Fruit fly (Drosophila melanogaster) whole organism, embryonic: Measurements from ENCODE around the gene CG10208.

ENCODE experiments used
- Bgb ChIP-seq: fragments of 200-800 bp; sonication (Bioruptor generic); IDR thresholded peaks from 2 replicates; pipeline ENCODE4 v1.3.6; 2022; ENCODE audit warnings: missing biosample characterization, missing genetic modification characterization; ENCODE audit not compliant: partially characterized antibody
- Blimp-1 ChIP-seq: fragments of 200-800 bp; sonication (Bioruptor generic); optimal IDR thresholded peaks from 3 replicates; lab custom pipeline; 2018; ENCODE audit warnings: missing biosample characterization, missing genetic modification characterization, mild to moderate bottlenecking, moderate library complexity, missing genetic modification reagents
- CG10543 ChIP-seq: fragments of 200-800 bp; sonication (Bioruptor generic); optimal IDR thresholded peaks from 3 replicates; lab custom pipeline; 2017; ENCODE audit warnings: missing biosample characterization, mild to moderate bottlenecking, missing genetic modification characterization, moderate library complexity
- CG10959 ChIP-seq: fragments of 200-800 bp; sonication (Bioruptor generic); IDR thresholded peaks from 2 replicates; pipeline ENCODE4 v1.3.6; 2022; ENCODE audit warnings: missing biosample characterization, missing genetic modification characterization
- CG12155 ChIP-seq: fragments of 200-800 bp; sonication (Bioruptor generic); optimal IDR thresholded peaks from 3 replicates; lab custom pipeline; 2016; ENCODE audit warnings: missing biosample characterization, missing genetic modification characterization
- CG16779 ChIP-seq: fragments of 200-800 bp; sonication (Bioruptor generic); IDR thresholded peaks from 2 replicates; pipeline ENCODE4 v1.3.6; 2022; ENCODE audit warnings: missing biosample characterization, missing genetic modification characterization
- CG18011 ChIP-seq: fragments of 200-800 bp; sonication (Bioruptor generic); optimal IDR thresholded peaks from 2 replicates; lab custom pipeline; 2017; ENCODE audit warnings: missing biosample characterization, missing genetic modification characterization, mild to moderate bottlenecking, moderate library complexity, missing genotype
- CG18619 ChIP-seq: fragments of 200-800 bp; sonication (Bioruptor generic); optimal IDR thresholded peaks from 3 replicates; lab custom pipeline; 2017; ENCODE audit warnings: missing biosample characterization, mild to moderate bottlenecking, missing genetic modification characterization
- CG2116 ChIP-seq: fragments of 200-800 bp; sonication (Bioruptor generic); optimal IDR thresholded peaks from 3 replicates; lab custom pipeline; 2018; ENCODE audit warnings: missing biosample characterization, mild to moderate bottlenecking, missing genetic modification characterization
- CG30020 ChIP-seq: fragments of 200-800 bp; optimal IDR thresholded peaks from 2 replicates; lab custom pipeline; 2019; ENCODE audit warnings: missing biosample characterization, mild to moderate bottlenecking, missing genetic modification characterization, moderate library complexity
- CG31224 ChIP-seq: fragments of 200-800 bp; sonication (Bioruptor generic); IDR thresholded peaks from 2 replicates; pipeline ENCODE4 v1.3.6; 2022; ENCODE audit warnings: missing biosample characterization, missing genetic modification characterization
- CG31365 ChIP-seq: fragments of 200-800 bp; sonication (Bioruptor generic); optimal IDR thresholded peaks from 2 replicates; lab custom pipeline; 2018; ENCODE audit warnings: missing biosample characterization, mild to moderate bottlenecking, missing genetic modification characterization
- CG31388 ChIP-seq: fragments of 200-800 bp; sonication (Bioruptor generic); optimal IDR thresholded peaks from 2 replicates; lab custom pipeline; 2016; ENCODE audit warnings: missing biosample characterization, missing genetic modification characterization
- CG32532 ChIP-seq: fragments of 200-800 bp; sonication (Bioruptor generic); IDR thresholded peaks from 2 replicates; pipeline ENCODE4 v1.3.6; 2022; ENCODE audit warnings: missing biosample characterization, missing genetic modification characterization
- CG3407 ChIP-seq: fragments of 200-800 bp; sonication (Bioruptor generic); optimal IDR thresholded peaks from 2 replicates; lab custom pipeline; 2018; ENCODE audit warnings: missing biosample characterization, mild to moderate bottlenecking, missing genetic modification characterization
- CG34422 ChIP-seq: fragments of 200-800 bp; sonication (Bioruptor generic); IDR thresholded peaks from 3 replicates; pipeline ENCODE4 v1.3.6; 2022; ENCODE audit warnings: missing biosample characterization, missing genetic modification characterization
- CG7271 ChIP-seq: fragments of 200-800 bp; sonication (Bioruptor generic); optimal IDR thresholded peaks from 2 replicates; lab custom pipeline; 2018; ENCODE audit warnings: missing biosample characterization, mild to moderate bottlenecking, missing genetic modification characterization, moderate library complexity
- CG8089 ChIP-seq: fragments of 200-800 bp; sonication (Bioruptor generic); optimal IDR thresholded peaks from 3 replicates; lab custom pipeline; 2016; ENCODE audit warnings: missing biosample characterization, missing genetic modification characterization
- CG8290 ChIP-seq, 3 experiments: fragments of 200-800 bp; sonication (Bioruptor generic); optimal IDR thresholded peaks; 2 replicates each; lab custom pipeline; 2016 to 2019; ENCODE audit warnings: missing biosample characterization in 3 of 3, missing genetic modification characterization in 3 of 3, mild to moderate bottlenecking in 2 of 3, moderate library complexity in 1 of 3
- Chrac-16 ChIP-seq: fragments of 200-800 bp; sonication (Bioruptor generic); optimal IDR thresholded peaks from 3 replicates; lab custom pipeline; 2016; ENCODE audit warnings: missing biosample characterization, missing genetic modification characterization
- Dfd ChIP-seq, 2 experiments: fragments of >200 bp; optimal IDR thresholded peaks; 2 replicates each; lab custom pipeline; 2017; ENCODE audit warnings: missing biosample characterization in 2 of 2, missing genetic modification characterization in 2 of 2
- Dll ChIP-seq: fragments of 200-800 bp; sonication (Bioruptor generic); IDR thresholded peaks from 4 replicates; pipeline ENCODE4 v1.3.6; 2022; ENCODE audit warnings: missing biosample characterization, missing genetic modification characterization; ENCODE audit not compliant: partially characterized antibody
- ERR ChIP-seq: fragments of 200-800 bp; sonication (Bioruptor generic); optimal IDR thresholded peaks from 2 replicates; lab custom pipeline; 2016; ENCODE audit warnings: missing biosample characterization, missing genetic modification characterization
- Fer1 ChIP-seq: fragments of 200-800 bp; sonication (Bioruptor generic); optimal IDR thresholded peaks from 2 replicates; lab custom pipeline; 2017; ENCODE audit warnings: missing biosample characterization, mild to moderate bottlenecking, missing genetic modification characterization
- Gug ChIP-seq: fragments of 200-800 bp; sonication (Bioruptor generic); IDR thresholded peaks from 4 replicates; pipeline ENCODE4 v1.3.6; 2022; ENCODE audit warnings: missing biosample characterization, missing genetic modification characterization
- H2.0 ChIP-seq: fragments of 200-800 bp; sonication (Bioruptor generic); IDR thresholded peaks from 2 replicates; pipeline ENCODE4 v1.3.6; 2022; ENCODE audit warnings: missing biosample characterization, missing genetic modification characterization
- Hand ChIP-seq: fragments of 200-800 bp; sonication (Bioruptor generic); optimal IDR thresholded peaks from 2 replicates; lab custom pipeline; 2017; ENCODE audit warnings: mild to moderate bottlenecking, missing biosample characterization, missing genetic modification reagents, missing genetic modification characterization
- Hr3 ChIP-seq: fragments of 200-800 bp; sonication (Bioruptor generic); optimal IDR thresholded peaks from 3 replicates; lab custom pipeline; 2016; ENCODE audit warnings: missing biosample characterization, missing genetic modification characterization
- Hr78 ChIP-seq, 2 experiments: fragments of 200-800 bp in 1 of 2; fragments of >200 bp in 1 of 2; sonication (Bioruptor generic) in 1 of 2; optimal IDR thresholded peaks; 2 replicates each; lab custom pipeline; 2017 to 2019; ENCODE audit warnings: missing biosample characterization in 2 of 2, missing genetic modification characterization in 2 of 2, mild to moderate bottlenecking in 1 of 2, moderate library complexity in 1 of 2
- Oli ChIP-seq: fragments of 200-800 bp; sonication (Bioruptor generic); optimal IDR thresholded peaks from 2 replicates; lab custom pipeline; 2018; ENCODE audit warnings: missing biosample characterization, mild to moderate bottlenecking, missing genetic modification characterization, moderate library complexity
- Rfx ChIP-seq: fragments of 200-800 bp; sonication (Bioruptor generic); IDR thresholded peaks from 2 replicates; pipeline ENCODE4 v1.3.6; 2022; ENCODE audit warnings: missing biosample characterization, missing genetic modification characterization
- Sry-δ ChIP-seq: fragments of 200-800 bp; sonication (Bioruptor generic); optimal IDR thresholded peaks from 2 replicates; lab custom pipeline; 2016; ENCODE audit warnings: missing biosample characterization, missing genetic modification characterization
- Usf ChIP-seq: fragments of 200-800 bp; sonication (Bioruptor generic); optimal IDR thresholded peaks from 2 replicates; lab custom pipeline; 2017; ENCODE audit warnings: missing genotype, missing biosample characterization, missing genetic modification characterization
- amos ChIP-seq: fragments of 200-800 bp; sonication (Bioruptor generic); IDR thresholded peaks from 2 replicates; pipeline ENCODE4 v1.3.6; 2022; ENCODE audit warnings: missing biosample characterization, missing genetic modification characterization; ENCODE audit not compliant: partially characterized antibody
- cas ChIP-seq: fragments of 200-800 bp; sonication (Bioruptor generic); IDR thresholded peaks from 2 replicates; pipeline ENCODE4 v1.3.6; 2022; ENCODE audit warnings: missing biosample characterization, missing genetic modification characterization
- cg ChIP-seq: fragments of 200-800 bp; sonication (Bioruptor generic); optimal IDR thresholded peaks from 3 replicates; lab custom pipeline; 2019; ENCODE audit warnings: missing biosample characterization, mild to moderate bottlenecking, missing genetic modification characterization, moderate library complexity
- dm ChIP-seq: fragments of 200-800 bp; sonication (Bioruptor generic); optimal IDR thresholded peaks from 3 replicates; lab custom pipeline; 2016; ENCODE audit warnings: missing biosample characterization, missing genetic modification characterization
- ems ChIP-seq: fragments of 200-800 bp; sonication (Bioruptor generic); optimal IDR thresholded peaks from 3 replicates; lab custom pipeline; 2016; ENCODE audit warnings: missing biosample characterization, missing genetic modification characterization
- fd64A ChIP-seq: fragments of 200-800 bp; sonication (Bioruptor generic); optimal IDR thresholded peaks from 3 replicates; lab custom pipeline; 2018; ENCODE audit warnings: missing biosample characterization, mild to moderate bottlenecking, missing genetic modification characterization
- gcm ChIP-seq: fragments of 200-800 bp; sonication (Bioruptor generic); optimal IDR thresholded peaks from 2 replicates; lab custom pipeline; 2019; ENCODE audit warnings: missing biosample characterization, mild to moderate bottlenecking, missing genetic modification characterization, moderate library complexity
- grau ChIP-seq: fragments of 200-800 bp; optimal IDR thresholded peaks from 3 replicates; lab custom pipeline; 2019; ENCODE audit warnings: missing biosample characterization, mild to moderate bottlenecking, missing genetic modification characterization, moderate library complexity
- hth ChIP-seq: fragments of >200 bp; optimal IDR thresholded peaks from 2 replicates; lab custom pipeline; 2017; ENCODE audit warnings: inconsistent platforms
- pho ChIP-seq: fragments of 200-800 bp; sonication (Bioruptor generic); optimal IDR thresholded peaks from 2 replicates; lab custom pipeline; 2016; ENCODE audit warnings: missing biosample characterization, missing genetic modification characterization
- salm ChIP-seq: fragments of 200-800 bp; sonication (Bioruptor generic); optimal IDR thresholded peaks from 2 replicates; lab custom pipeline; 2018; ENCODE audit warnings: missing biosample characterization, mild to moderate bottlenecking, missing genetic modification characterization
- sens ChIP-seq: fragments of 200-800 bp; sonication (Bioruptor generic); peaks from one replicate; lab custom pipeline; 2016; ENCODE audit warnings: missing biosample characterization, missing genetic modification characterization
- sens-2 ChIP-seq: fragments of 200-800 bp; sonication (Bioruptor generic); IDR thresholded peaks from 2 replicates; pipeline ENCODE4 v1.3.6; 2022; ENCODE audit warnings: missing biosample characterization, missing genetic modification characterization
- sisA ChIP-seq: fragments of 200-800 bp; sonication (Bioruptor generic); IDR thresholded peaks from 2 replicates; pipeline ENCODE4 v1.3.6; 2022; ENCODE audit warnings: missing biosample characterization, missing genetic modification characterization
- sqz ChIP-seq: fragments of 200-800 bp; sonication (Bioruptor generic); optimal IDR thresholded peaks from 3 replicates; lab custom pipeline; 2018; ENCODE audit warnings: missing biosample characterization, mild to moderate bottlenecking, missing genetic modification characterization
- tio ChIP-seq: fragments of 200-800 bp; sonication (Bioruptor generic); optimal IDR thresholded peaks from 2 replicates; lab custom pipeline; 2017; ENCODE audit warnings: missing biosample characterization, missing genetic modification characterization, inconsistent platforms
- tx ChIP-seq: fragments of 200-800 bp; sonication (Bioruptor generic); optimal IDR thresholded peaks from 2 replicates; lab custom pipeline; 2016; ENCODE audit warnings: missing biosample characterization, missing genetic modification characterization

Gene CG10208

DNA sequence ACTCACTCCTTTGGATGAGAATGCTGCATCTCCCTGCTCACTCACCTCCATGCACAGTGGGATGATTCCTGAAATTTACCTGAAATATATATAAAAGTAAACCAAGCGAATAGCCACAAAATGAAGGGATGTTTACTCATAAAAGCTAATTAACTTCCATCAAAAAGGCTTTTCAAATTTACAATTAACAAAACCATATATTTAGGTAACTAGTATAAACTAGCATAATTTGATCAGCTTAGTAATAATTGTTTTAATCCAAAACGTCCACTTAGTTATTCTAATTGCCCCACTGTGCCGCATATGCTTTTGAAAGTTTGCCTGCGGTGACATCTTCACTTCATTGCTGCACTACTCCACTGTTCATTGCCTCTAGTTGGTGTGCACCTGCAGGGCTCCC lies 10.0 kb upstream of the CG10208 start (continued):
- TF ChIP-seq Usf (GFP tag; lab: Kevin White, UChicago) (peak; percentile 5), Blimp-1 (GFP tag; lab: Kevin White, UChicago) (peak; percentile 89), sens (GFP tag; lab: Kevin White, UChicago) (peak; percentile 97), CG18011 (peak; percentile 16), pho (GFP tag; lab: Kevin White, UChicago) (no peak), Rfx (GFP tag; lab: Robert Waterston, UW) (no peak), CG34422 (GFP tag; lab: Robert Waterston, UW) (peak; percentile 73; the same call in 2 of the 3 replicates), CG31224 (GFP tag; lab: Robert Waterston, UW) (0 out of 2 replicates have a peak, but pooled peaks have one; percentile 16), Bgb (no peak), Sry-δ (GFP tag; lab: Kevin White, UChicago) (peak; percentile 29), Hr3 (GFP tag; lab: Kevin White, UChicago) (peak; percentile 68), tio (peak; percentile 83), Gug (GFP tag; lab: Robert Waterston, UW) (peak; percentile 35; the same call in 1 of the 4 replicates), CG2116 (GFP tag; lab: Kevin White, UChicago) (peak; percentile 4), dm (GFP tag; lab: Kevin White, UChicago) (peak; percentile 39), CG32532 (GFP tag; lab: Robert Waterston, UW) (peak; percentile 45; the same call in 1 of the 2 replicates), CG8290 (GFP tag; optimal IDR thresholded peaks at IDR 0.05; lab: Kevin White, UChicago) (peak; percentile 40), CG8290 (tag; optimal IDR thresholded peaks at IDR 0.05; lab: Kevin White, UChicago) (no peak), cg (no peak), Chrac-16 (GFP tag; lab: Kevin White, UChicago) (peak; percentile 76), CG10543 (GFP tag; lab: Kevin White, UChicago) (no peak), CG31388 (GFP tag; lab: Kevin White, UChicago) (no peak), fd64A (peak; percentile 62), CG16779 (GFP tag; lab: Robert Waterston, UW) (no peak), Dll (GFP tag; lab: Robert Waterston, UW) (no peak), hth (lab: Kevin White, UChicago) (no peak), CG31365 (no peak), sqz (peak; percentile 20), ERR (peak; percentile 23), gcm (GFP tag; lab: Kevin White, UChicago) (peak; percentile 66), grau (tag; lab: Kevin White, UChicago) (peak; percentile 75), Hand (GFP tag; lab: Kevin White, UChicago) (no peak), sisA (GFP tag; lab: Robert Waterston, UW) (peak; percentile 79), CG10959 (GFP tag; lab: Robert Waterston, UW) (peak; percentile 53; the same call in 1 of the 2 replicates), tx (GFP tag; lab: Kevin White, UChicago) (peak; percentile 51), CG3407 (peak; percentile 61), amos (GFP tag; lab: Robert Waterston, UW) (no peak), sens-2 (GFP tag; lab: Robert Waterston, UW) (0 out of 2 replicates have a peak, but pooled peaks have one; percentile 23), CG18619 (GFP tag; lab: Kevin White, UChicago) (peak; percentile 50), CG7271 (peak; percentile 8), CG30020 (tag; lab: Kevin White, UChicago) (peak; percentile 49), H2.0 (peak; percentile 57), Hr78 (GFP tag; optimal IDR thresholded peaks at IDR 0.05; lab: Kevin White, UChicago) (peak in 1 of 2 experiments; percentile 46), CG12155 (GFP tag; lab: Kevin White, UChicago) (peak; percentile 37), cas (GFP tag; lab: Robert Waterston, UW) (no peak), Dfd (GFP tag; optimal IDR thresholded peaks at IDR 0.05; lab: Kevin White, UChicago) (no peak), Oli (peak; percentile 90), ems (GFP tag; lab: Kevin White, UChicago) (peak; percentile 71), salm (peak; percentile 55), Fer1 (GFP tag; lab: Kevin White, UChicago) (peak; percentile 9), CG8089 (peak; percentile 37)
